Fruit fly (Drosophila melanogaster): ENCODE measurements around the gene CG4119.

DNA sequence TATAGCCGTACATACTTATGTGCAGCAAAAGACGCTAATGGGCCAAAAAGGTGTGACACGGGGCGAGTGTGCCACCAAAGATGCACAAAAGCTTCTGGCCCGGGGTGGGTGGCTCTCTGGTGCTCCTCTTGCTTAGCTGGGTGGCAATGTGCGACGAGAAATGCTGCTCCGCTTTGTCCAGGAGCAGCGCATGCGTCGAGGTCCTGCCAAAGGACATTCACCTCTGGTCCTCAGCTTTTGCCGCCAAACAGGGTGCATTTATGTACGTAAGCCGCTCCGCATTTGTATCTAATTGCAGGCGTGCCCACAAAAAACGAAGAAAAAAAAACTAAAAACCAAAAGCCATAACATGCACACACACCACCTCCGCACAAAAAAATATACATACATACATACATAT, 16.5 kb upstream of the CG4119 start:
- TF ChIP-seq h (optimal IDR thresholded peaks at IDR 0.05) (no peak), Myc (optimal IDR thresholded peaks at IDR 0.05) (no peak), ttk (optimal IDR thresholded peaks at IDR 0.05) (no peak), psq (optimal IDR thresholded peaks at IDR 0.05) (no peak), Sin3A (optimal IDR thresholded peaks at IDR 0.05) (no peak), insv (optimal IDR thresholded peaks at IDR 0.05) (no peak)

Data from Kc167 (cell line).